Fruit fly (Drosophila melanogaster) whole organism, embryonic: ENCODE measurements around the gene Utx.

Source experiments
- B-H2 ChIP-seq: fragments of 200-800 bp; sonication (Bioruptor generic); optimal IDR thresholded peaks from 2 replicates; lab custom pipeline; 2018; ENCODE audit warnings: missing biosample characterization, mild to moderate bottlenecking, missing genetic modification characterization
- BtbVII ChIP-seq: fragments of 200-800 bp; sonication (Bioruptor generic); optimal IDR thresholded peaks from 3 replicates; lab custom pipeline; 2017; ENCODE audit warnings: missing biosample characterization, mild to moderate bottlenecking, missing genetic modification characterization
- CG10147 ChIP-seq: fragments of 200-800 bp; sonication (Bioruptor generic); optimal IDR thresholded peaks from 2 replicates; lab custom pipeline; 2019; ENCODE audit warnings: missing biosample characterization, mild to moderate bottlenecking, missing genetic modification characterization, moderate library complexity
- CG12104 ChIP-seq: fragments of 200-800 bp; sonication (Bioruptor generic); optimal IDR thresholded peaks from 3 replicates; lab custom pipeline; 2016; ENCODE audit warnings: missing biosample characterization, missing genetic modification characterization
- CG12155 ChIP-seq: fragments of 200-800 bp; sonication (Bioruptor generic); optimal IDR thresholded peaks from 3 replicates; lab custom pipeline; 2016; ENCODE audit warnings: missing biosample characterization, missing genetic modification characterization
- CG12659 ChIP-seq: fragments of 200-800 bp; sonication (Bioruptor generic); optimal IDR thresholded peaks from 3 replicates; lab custom pipeline; 2017; ENCODE audit warnings: mild to moderate bottlenecking, missing biosample characterization, missing genetic modification reagents, missing genetic modification characterization
- CG12769 ChIP-seq: fragments of 200-800 bp; sonication (Bioruptor generic); optimal IDR thresholded peaks from 2 replicates; lab custom pipeline; 2019; ENCODE audit warnings: missing biosample characterization, mild to moderate bottlenecking, missing genetic modification characterization, moderate library complexity
- CG13123 ChIP-seq: fragments of 200-800 bp; sonication (Bioruptor generic); optimal IDR thresholded peaks from 2 replicates; lab custom pipeline; 2016; ENCODE audit warnings: missing biosample characterization, missing genetic modification characterization
- CG13424 ChIP-seq: fragments of 200-800 bp; sonication (Bioruptor generic); optimal IDR thresholded peaks from 2 replicates; lab custom pipeline; 2019; ENCODE audit warnings: missing biosample characterization, mild to moderate bottlenecking, missing genetic modification characterization, moderate library complexity
- CG1529 ChIP-seq: fragments of 200-800 bp; sonication (Bioruptor generic); optimal IDR thresholded peaks from 3 replicates; lab custom pipeline; 2018; ENCODE audit warnings: missing biosample characterization, missing genetic modification characterization
- CG16815 ChIP-seq: fragments of 200-800 bp; sonication (Bioruptor generic); optimal IDR thresholded peaks from 3 replicates; lab custom pipeline; 2017; ENCODE audit warnings: missing biosample characterization, mild to moderate bottlenecking, missing genetic modification characterization
- CG17361 ChIP-seq: fragments of 200-800 bp; sonication (Bioruptor generic); IDR thresholded peaks from 3 replicates; pipeline ENCODE4 v1.3.6; 2022; ENCODE audit warnings: missing biosample characterization, missing genetic modification characterization
- CG17385 ChIP-seq: fragments of 200-800 bp; sonication (Bioruptor generic); optimal IDR thresholded peaks from 3 replicates; lab custom pipeline; 2018; ENCODE audit warnings: missing biosample characterization, mild to moderate bottlenecking, missing genetic modification characterization
- CG1792 ChIP-seq: fragments of 200-800 bp; sonication (Bioruptor generic); optimal IDR thresholded peaks from 2 replicates; lab custom pipeline; 2016; ENCODE audit warnings: missing biosample characterization, missing genetic modification characterization
- CG18011 ChIP-seq: fragments of 200-800 bp; sonication (Bioruptor generic); optimal IDR thresholded peaks from 2 replicates; lab custom pipeline; 2017; ENCODE audit warnings: missing biosample characterization, missing genetic modification characterization, mild to moderate bottlenecking, moderate library complexity, missing genotype
- CG18262 ChIP-seq: fragments of 200-800 bp; optimal IDR thresholded peaks from 3 replicates; lab custom pipeline; 2019; ENCODE audit warnings: missing biosample characterization, mild to moderate bottlenecking, missing genetic modification characterization, moderate library complexity
- CG2120 ChIP-seq: fragments of 200-800 bp; sonication (Bioruptor generic); optimal IDR thresholded peaks from 3 replicates; lab custom pipeline; 2016; ENCODE audit warnings: missing biosample characterization, missing genetic modification characterization
- CG4617 ChIP-seq: fragments of 200-800 bp; sonication (Bioruptor generic); optimal IDR thresholded peaks from 3 replicates; lab custom pipeline; 2016; ENCODE audit warnings: missing biosample characterization, missing genetic modification characterization, borderline replicate concordance
- CG8089 ChIP-seq: fragments of 200-800 bp; sonication (Bioruptor generic); optimal IDR thresholded peaks from 3 replicates; lab custom pipeline; 2016; ENCODE audit warnings: missing biosample characterization, missing genetic modification characterization
- CG8290 ChIP-seq, 3 experiments: fragments of 200-800 bp; sonication (Bioruptor generic); optimal IDR thresholded peaks; 2 replicates each; lab custom pipeline; 2016 to 2019; ENCODE audit warnings: missing biosample characterization in 3 of 3, missing genetic modification characterization in 3 of 3, mild to moderate bottlenecking in 2 of 3, moderate library complexity in 1 of 3
- CG8924 ChIP-seq: fragments of 200-800 bp; optimal IDR thresholded peaks from 3 replicates; lab custom pipeline; 2019; ENCODE audit warnings: missing biosample characterization, mild to moderate bottlenecking, missing genetic modification characterization, moderate library complexity
- CG9727 ChIP-seq: fragments of 200-800 bp; sonication (Bioruptor generic); optimal IDR thresholded peaks from 3 replicates; lab custom pipeline; 2017; ENCODE audit warnings: missing biosample characterization, mild to moderate bottlenecking, missing genetic modification characterization
- CoRest ChIP-seq: fragments of 200-800 bp; sonication (Bioruptor generic); optimal IDR thresholded peaks from 3 replicates; lab custom pipeline; 2018; ENCODE audit warnings: missing biosample characterization, mild to moderate bottlenecking, missing genetic modification characterization, moderate library complexity
- Dad ChIP-seq: fragments of 200-800 bp; sonication (Bioruptor generic); optimal IDR thresholded peaks from 3 replicates; lab custom pipeline; 2016; ENCODE audit warnings: missing biosample characterization, missing genetic modification characterization
- Ets97D ChIP-seq: fragments of 200-800 bp; sonication (Bioruptor generic); optimal IDR thresholded peaks from 3 replicates; lab custom pipeline; 2016; ENCODE audit warnings: missing biosample characterization, missing genetic modification characterization
- Fer1 ChIP-seq: fragments of 200-800 bp; sonication (Bioruptor generic); optimal IDR thresholded peaks from 2 replicates; lab custom pipeline; 2017; ENCODE audit warnings: missing biosample characterization, mild to moderate bottlenecking, missing genetic modification characterization
- HHEX ChIP-seq: fragments of 200-800 bp; sonication (Bioruptor generic); optimal IDR thresholded peaks from 3 replicates; lab custom pipeline; 2017; ENCODE audit warnings: missing biosample characterization, mild to moderate bottlenecking, missing genetic modification characterization, missing genetic modification reagents
- HLH3B ChIP-seq: fragments of 200-800 bp; sonication (Bioruptor generic); IDR thresholded peaks from 2 replicates; pipeline ENCODE4 v1.3.6; 2022; ENCODE audit warnings: missing biosample characterization, missing genetic modification characterization
- Hmr ChIP-seq: fragments of 200-800 bp; sonication (Bioruptor generic); optimal IDR thresholded peaks from 3 replicates; lab custom pipeline; 2017; ENCODE audit warnings: mild to moderate bottlenecking, missing biosample characterization, missing genetic modification reagents, missing genetic modification characterization
- Hr3 ChIP-seq: fragments of 200-800 bp; sonication (Bioruptor generic); optimal IDR thresholded peaks from 3 replicates; lab custom pipeline; 2016; ENCODE audit warnings: missing biosample characterization, missing genetic modification characterization
- Med ChIP-seq: fragments of 200-800 bp; sonication (Bioruptor generic); peaks from one replicate; lab custom pipeline; 2016; ENCODE audit warnings: missing biosample characterization, missing genetic modification characterization, mild to moderate bottlenecking, inconsistent platforms, moderate library complexity
- Pdp1 ChIP-seq, 2 experiments: fragments of 200-800 bp; sonication (Bioruptor generic); optimal IDR thresholded peaks; 3 replicates each; lab custom pipeline; 2016; ENCODE audit warnings: missing biosample characterization in 2 of 2, missing genetic modification characterization in 2 of 2, mild to moderate bottlenecking in 1 of 2, moderate library complexity in 1 of 2
- TFAM ChIP-seq: fragments of 200-800 bp; sonication (Bioruptor generic); optimal IDR thresholded peaks from 2 replicates; lab custom pipeline; 2017; ENCODE audit warnings: missing biosample characterization, missing genetic modification characterization, inconsistent platforms
- Trl ChIP-seq, 3 experiments: fragments of >200 bp in 2 of 3; fragments of 200-800 bp in 1 of 3; sonication (Bioruptor generic) in 1 of 3; optimal IDR thresholded peaks; 2 replicates in 1 of 3; 3 replicates in 2 of 3; lab custom pipeline; 2016 to 2017; ENCODE audit warnings: missing biosample characterization in 1 of 3, missing genetic modification characterization in 1 of 3
- YL-1 ChIP-seq: fragments of 200-800 bp; sonication (Bioruptor generic); optimal IDR thresholded peaks from 3 replicates; lab custom pipeline; 2017; ENCODE audit warnings: missing biosample characterization, mild to moderate bottlenecking, missing genetic modification characterization
- az2 ChIP-seq: fragments of 200-800 bp; sonication (Bioruptor generic); optimal IDR thresholded peaks from 3 replicates; lab custom pipeline; 2016; ENCODE audit warnings: missing biosample characterization, missing genetic modification characterization
- chif ChIP-seq, 2 experiments: fragments of 200-800 bp; sonication (Bioruptor generic); optimal IDR thresholded peaks; 3 replicates each; lab custom pipeline; 2016; ENCODE audit warnings: missing biosample characterization in 2 of 2, missing genetic modification characterization in 2 of 2
- eve ChIP-seq, 2 experiments: fragments of >200 bp; optimal IDR thresholded peaks; 2 replicates each; lab custom pipeline; 2017; ENCODE audit warnings: missing biosample characterization in 2 of 2, missing genetic modification characterization in 2 of 2
- gem ChIP-seq: fragments of 200-800 bp; sonication (Bioruptor generic); optimal IDR thresholded peaks from 2 replicates; lab custom pipeline; 2019; ENCODE audit warnings: missing biosample characterization, mild to moderate bottlenecking, missing genetic modification characterization, moderate library complexity
- grn ChIP-seq: fragments of 200-800 bp; sonication (Bioruptor generic); optimal IDR thresholded peaks from 3 replicates; lab custom pipeline; 2017; ENCODE audit warnings: missing biosample characterization, missing genetic modification characterization
- ind ChIP-seq: fragments of 200-800 bp; sonication (Bioruptor generic); optimal IDR thresholded peaks from 3 replicates; lab custom pipeline; 2016; ENCODE audit warnings: missing biosample characterization, missing genetic modification characterization
- ken ChIP-seq: fragments of 200-800 bp; sonication (Bioruptor generic); IDR thresholded peaks from 3 replicates; pipeline ENCODE4 v1.3.6; 2022; ENCODE audit warnings: missing biosample characterization, missing genetic modification characterization
- knrl ChIP-seq: fragments of 200-800 bp; sonication (Bioruptor generic); IDR thresholded peaks from 3 replicates; pipeline ENCODE4 v1.3.6; 2022; ENCODE audit warnings: missing biosample characterization, missing genetic modification characterization; ENCODE audit not compliant: partially characterized antibody
- lilli ChIP-seq: fragments of 200-800 bp; sonication (Bioruptor generic); optimal IDR thresholded peaks from 3 replicates; lab custom pipeline; 2016; ENCODE audit warnings: missing biosample characterization, missing genetic modification characterization
- pho ChIP-seq: fragments of 200-800 bp; sonication (Bioruptor generic); optimal IDR thresholded peaks from 2 replicates; lab custom pipeline; 2016; ENCODE audit warnings: missing biosample characterization, missing genetic modification characterization
- phol ChIP-seq: fragments of 200-800 bp; sonication (Bioruptor generic); optimal IDR thresholded peaks from 3 replicates; lab custom pipeline; 2018; ENCODE audit warnings: missing biosample characterization, mild to moderate bottlenecking, missing genetic modification characterization, moderate library complexity
- pnt ChIP-seq: fragments of 200-800 bp; sonication (Bioruptor generic); optimal IDR thresholded peaks from 3 replicates; lab custom pipeline; 2016; ENCODE audit warnings: missing biosample characterization, missing genetic modification characterization
- rib ChIP-seq: fragments of 200-800 bp; sonication (Bioruptor generic); IDR thresholded peaks from 2 replicates; pipeline ENCODE4 v1.3.6; 2022; ENCODE audit warnings: missing biosample characterization, missing genetic modification characterization
- sens ChIP-seq: fragments of 200-800 bp; sonication (Bioruptor generic); peaks from one replicate; lab custom pipeline; 2016; ENCODE audit warnings: missing biosample characterization, missing genetic modification characterization
- unpg ChIP-seq: fragments of 200-800 bp; sonication (Bioruptor generic); optimal IDR thresholded peaks from 3 replicates; lab custom pipeline; 2018; ENCODE audit warnings: missing biosample characterization, mild to moderate bottlenecking, missing genetic modification characterization, moderate library complexity

Utx gene

dm6 chr2L:10231092-10231494 is 47.5 kb downstream of the Utx start (continued):
- TF ChIP-seq CG10147 (GFP tag; lab: Kevin White, UChicago) (peak; percentile 4), CG8089 (GFP tag; lab: Kevin White, UChicago) (peak; percentile 95), CG2120 (GFP tag; lab: Kevin White, UChicago) (peak; percentile 42), CG9727 (peak; percentile 19), CG8924 (peak; percentile 44), CG12104 (GFP tag; lab: Kevin White, UChicago) (peak; percentile 8), HLH3B (GFP tag; lab: Robert Waterston, UW) (0 out of 2 replicates have a peak, but pooled peaks have one; percentile 20), phol (tag; lab: Kevin White, UChicago) (no peak), CG12659 (peak; percentile 25), CG4617 (peak; percentile 47), CG18262 (tag; lab: Kevin White, UChicago) (peak; percentile 11), CG12155 (GFP tag; lab: Kevin White, UChicago) (no peak), pho (GFP tag; lab: Kevin White, UChicago) (no peak), lilli (peak; percentile 34), CG18011 (GFP tag; lab: Kevin White, UChicago) (no peak), CG17385 (peak; percentile 19), HHEX (GFP tag; lab: Kevin White, UChicago) (peak; percentile 43), gem (tag; lab: Kevin White, UChicago) (peak; percentile 46), pnt (GFP tag; lab: Kevin White, UChicago) (peak; percentile 7), Trl (optimal IDR thresholded peaks at IDR 0.05; lab: Kevin White, UChicago) (peak in 1 of 2 experiments; percentile 7), Trl (GFP tag; optimal IDR thresholded peaks at IDR 0.05; lab: Kevin White, UChicago) (peak; percentile 35), Dad (GFP tag; lab: Kevin White, UChicago) (no peak), TFAM (GFP tag; lab: Kevin White, UChicago) (no peak), unpg (peak; percentile 22), CG13424 (tag; lab: Kevin White, UChicago) (peak; percentile 6), Hmr (GFP tag; lab: Kevin White, UChicago) (no peak), az2 (GFP tag; lab: Kevin White, UChicago) (no peak), grn (GFP tag; lab: Kevin White, UChicago) (no peak), rib (GFP tag; lab: Robert Waterston, UW) (0 out of 2 replicates have a peak, but pooled peaks have one; percentile 58), Hr3 (GFP tag; lab: Kevin White, UChicago) (no peak), B-H2 (no peak), sens (peak; percentile 82), YL-1 (GFP tag; lab: Kevin White, UChicago) (no peak), CG17361 (GFP tag; lab: Robert Waterston, UW) (no peak), CG12769 (tag; lab: Kevin White, UChicago) (peak; percentile 25), BtbVII (GFP tag; lab: Kevin White, UChicago) (peak; percentile 58), ken (GFP tag; lab: Robert Waterston, UW) (no peak), ind (GFP tag; lab: Kevin White, UChicago) (peak; percentile 36), CG8290 (GFP tag; optimal IDR thresholded peaks at IDR 0.05; lab: Kevin White, UChicago) (no peak), CG8290 (tag; optimal IDR thresholded peaks at IDR 0.05; lab: Kevin White, UChicago) (peak in 1 of 2 experiments; percentile 57), CG1792 (GFP tag; lab: Kevin White, UChicago) (peak; percentile 11), CoRest (tag; lab: Kevin White, UChicago) (peak; percentile 4), Ets97D (no peak), CG16815 (no peak), CG13123 (GFP tag; lab: Kevin White, UChicago) (no peak), knrl (GFP tag; lab: Robert Waterston, UW) (no peak), Fer1 (GFP tag; lab: Kevin White, UChicago) (peak; percentile 31), Pdp1 (GFP tag; optimal IDR thresholded peaks at IDR 0.05; lab: Kevin White, UChicago) (peak in 1 of 2 experiments; percentile 28), Med (GFP tag; lab: Kevin White, UChicago) (peak; percentile 81), chif (GFP tag; optimal IDR thresholded peaks at IDR 0.05; lab: Kevin White, UChicago) (peak in 1 of 2 experiments; percentile 11), eve (GFP tag; optimal IDR thresholded peaks at IDR 0.05; lab: Kevin White, UChicago) (peak in 1 of 2 experiments; percentile 87), CG1529 (GFP tag; lab: Kevin White, UChicago) (no peak)
